Worm (Caenorhabditis elegans) whole organism, L2 larva: ENCODE measurements around the gene T21E8.6.

ENCODE experiments used
- C34F6.9 ChIP-seq: fragments of 150-350 bp; optimal IDR thresholded peaks from 2 replicates; lab custom pipeline; 2014; ENCODE audit warnings: missing biosample characterization, missing genetic modification characterization
- R02D3.7 ChIP-seq: fragments of 150-350 bp; optimal IDR thresholded peaks from 2 replicates; lab custom pipeline; 2014; ENCODE audit warnings: missing biosample characterization, missing genetic modification characterization
- Y55F3AM.14 ChIP-seq: fragments of 200-800 bp; sonication (Bioruptor generic); optimal IDR thresholded peaks from 2 replicates; lab custom pipeline; 2018; ENCODE audit warnings: mild to moderate bottlenecking, missing genetic modification characterization, missing compliant biosample characterization
- ZK546.5 ChIP-seq: sonication (generic microtip); optimal IDR thresholded peaks from 2 replicates; lab custom pipeline; 2017; ENCODE audit warnings: missing biosample characterization, missing genetic modification characterization
- aly-2 ChIP-seq: fragments of 150-350 bp; optimal IDR thresholded peaks from 2 replicates; lab custom pipeline; 2014; ENCODE audit warnings: missing biosample characterization, missing genetic modification characterization
- blmp-1 ChIP-seq: sonication (generic microtip); optimal IDR thresholded peaks from 2 replicates; lab custom pipeline; 2017; ENCODE audit warnings: missing genetic modification characterization, mild to moderate bottlenecking, missing compliant biosample characterization, antibody characterized with exemption, moderate library complexity; ENCODE audit not compliant: insufficient read depth
- ceh-82 ChIP-seq: fragments of 150-350 bp; optimal IDR thresholded peaks from 2 replicates; lab custom pipeline; 2014; ENCODE audit warnings: missing biosample characterization, missing genetic modification characterization
- crh-2 ChIP-seq: sonication (generic microtip); optimal IDR thresholded peaks from 2 replicates; lab custom pipeline; 2017; ENCODE audit warnings: missing biosample characterization, missing genetic modification characterization
- egl-27 ChIP-seq: sonication (generic microtip); optimal IDR thresholded peaks from 3 replicates; lab custom pipeline; 2017; ENCODE audit warnings: missing biosample characterization, missing genetic modification reagents, missing genetic modification characterization
- elt-1 ChIP-seq: fragments of 150-350 bp; optimal IDR thresholded peaks from 2 replicates; lab custom pipeline; 2014; ENCODE audit warnings: missing biosample characterization, missing genetic modification characterization
- gmeb-1 ChIP-seq: fragments of 150-350 bp; optimal IDR thresholded peaks from 2 replicates; lab custom pipeline; 2014; ENCODE audit warnings: missing biosample characterization, missing genetic modification characterization
- lin-11 ChIP-seq: fragments of 150-350 bp; sonication (generic microtip); optimal IDR thresholded peaks from 2 replicates; lab custom pipeline; 2014; ENCODE audit warnings: missing biosample characterization, missing genetic modification characterization, inconsistent platforms, mixed read lengths
- lin-39 ChIP-seq: fragments of 150-350 bp; optimal IDR thresholded peaks from 2 replicates; lab custom pipeline; 2014; ENCODE audit warnings: missing biosample characterization, missing genetic modification reagents, missing genetic modification characterization
- mab-5 ChIP-seq: fragments of 150-350 bp; optimal IDR thresholded peaks from 2 replicates; lab custom pipeline; 2014; ENCODE audit warnings: missing biosample characterization, missing genetic modification characterization
- mbf-1 ChIP-seq: sonication (generic microtip); optimal IDR thresholded peaks from 2 replicates; lab custom pipeline; 2017; ENCODE audit warnings: missing biosample characterization, missing genetic modification characterization
- mdl-1 ChIP-seq, 2 experiments: fragments of 150-350 bp in 1 of 2; sonication (generic microtip) in 1 of 2; optimal IDR thresholded peaks; 2 replicates each; lab custom pipeline; 2017; ENCODE audit warnings: missing biosample characterization in 2 of 2, missing genetic modification characterization in 2 of 2
- nhr-10 ChIP-seq: sonication (generic microtip); optimal IDR thresholded peaks from 2 replicates; lab custom pipeline; 2017; ENCODE audit warnings: missing biosample characterization, missing genetic modification characterization
- nhr-11 ChIP-seq: fragments of 150-350 bp; optimal IDR thresholded peaks from 2 replicates; lab custom pipeline; 2014; ENCODE audit warnings: missing biosample characterization, missing genetic modification characterization
- nhr-129 ChIP-seq: fragments of 150-350 bp; optimal IDR thresholded peaks from 2 replicates; lab custom pipeline; 2014; ENCODE audit warnings: missing biosample characterization, missing genetic modification characterization
- nhr-21 ChIP-seq: fragments of 150-350 bp; optimal IDR thresholded peaks from 2 replicates; lab custom pipeline; 2014; ENCODE audit warnings: missing biosample characterization, missing genetic modification characterization
- nhr-23 ChIP-seq: fragments of 150-350 bp; optimal IDR thresholded peaks from 2 replicates; lab custom pipeline; 2014; ENCODE audit warnings: missing biosample characterization, missing genetic modification reagents, missing genetic modification characterization
- nhr-6 ChIP-seq: fragments of 150-350 bp; optimal IDR thresholded peaks from 2 replicates; lab custom pipeline; 2014; ENCODE audit warnings: missing biosample characterization, missing genetic modification characterization
- nhr-77 ChIP-seq: fragments of 150-350 bp; optimal IDR thresholded peaks from 2 replicates; lab custom pipeline; 2014; ENCODE audit warnings: missing biosample characterization, missing genetic modification characterization
- peb-1 ChIP-seq: fragments of 150-350 bp; optimal IDR thresholded peaks from 2 replicates; lab custom pipeline; 2014; ENCODE audit warnings: missing biosample characterization, missing genetic modification characterization
- sem-4 ChIP-seq: fragments of 150-350 bp; optimal IDR thresholded peaks from 2 replicates; lab custom pipeline; 2014; ENCODE audit warnings: missing biosample characterization, missing genetic modification reagents, missing genetic modification characterization
- sma-3 ChIP-seq: sonication (generic microtip); optimal IDR thresholded peaks from 2 replicates; lab custom pipeline; 2016; ENCODE audit warnings: missing genetic modification reagents, missing genetic modification characterization, missing compliant biosample characterization
- sma-9 ChIP-seq, 2 experiments: fragments of 150-350 bp in 1 of 2; sonication (generic microtip) in 1 of 2; optimal IDR thresholded peaks; 2 replicates each; lab custom pipeline; 2014 to 2016; ENCODE audit warnings: missing genetic modification characterization in 2 of 2, mild to moderate bottlenecking in 1 of 2, missing biosample characterization in 1 of 2, missing compliant biosample characterization in 1 of 2, missing genetic modification reagents in 1 of 2, moderate library complexity in 1 of 2
- snpc-4 ChIP-seq: fragments of 150-350 bp; optimal IDR thresholded peaks from 2 replicates; lab custom pipeline; 2014; ENCODE audit warnings: missing biosample characterization, missing genetic modification characterization
- unc-39 ChIP-seq: fragments of 150-350 bp; optimal IDR thresholded peaks from 2 replicates; lab custom pipeline; 2014; ENCODE audit warnings: missing biosample characterization, missing genetic modification characterization
- unc-55 ChIP-seq: fragments of 150-350 bp; sonication (generic microtip); optimal IDR thresholded peaks from 3 replicates; lab custom pipeline; 2014; ENCODE audit warnings: missing biosample characterization, missing genetic modification reagents, missing genetic modification characterization
- unc-62 ChIP-seq: fragments of 150-350 bp; optimal IDR thresholded peaks from 2 replicates; lab custom pipeline; 2014; ENCODE audit warnings: missing biosample characterization, missing genetic modification reagents, missing genetic modification characterization
- zag-1 ChIP-seq: fragments of 150-350 bp; optimal IDR thresholded peaks from 2 replicates; lab custom pipeline; 2014; ENCODE audit warnings: missing biosample characterization, missing genetic modification characterization
- ztf-1 ChIP-seq: fragments of 200-800 bp; sonication (Bioruptor generic); conservative IDR thresholded peaks from 2 replicates; pipeline ENCODE4 v1.3.6; 2022; ENCODE audit warnings: missing genetic modification characterization, missing compliant biosample characterization
- ztf-11 ChIP-seq: sonication (generic microtip); optimal IDR thresholded peaks from 2 replicates; lab custom pipeline; 2017; ENCODE audit warnings: missing biosample characterization, missing genetic modification characterization

Gene T21E8.6

ce11 chrX:10859211-10859610 is 22.9 kb upstream of the T21E8.6 start, which contains the start of gene pgp-5:
Gene pgp-5 (minus strand): TSS chrX:10859297.
- TF ChIP-seq gmeb-1 (tag; lab: Kevin White, UChicago) (no peak), nhr-77 (tag; lab: Kevin White, UChicago) (no peak), sem-4 (tag; lab: Kevin White, UChicago) (no peak), zag-1 (tag; lab: Kevin White, UChicago) (no peak), nhr-10 (tag; lab: Kevin White, UChicago) (no peak), mbf-1 (no peak), ZK546.5 (tag; lab: Kevin White, UChicago) (no peak), C34F6.9 (no peak), crh-2 (tag; lab: Kevin White, UChicago) (no peak), egl-27 (tag; lab: Kevin White, UChicago) (no peak), sma-3 (GFP tag; lab: Kevin White, UChicago) (no peak), ztf-1 (no peak), peb-1 (tag; lab: Kevin White, UChicago) (no peak), nhr-21 (no peak), nhr-6 (tag; lab: Kevin White, UChicago) (no peak), unc-62 (GFP tag; lab: Kevin White, UChicago) (no peak)
- TF ChIP-seq, all 48 proteins: peak for 0

ce11 chrX:10859622-10860021 is 22.5 kb upstream of the T21E8.6 start:
- no peak for TF ChIP-seq blmp-1 (tag; lab: Kevin White, UChicago)
- no peak for TF ChIP-seq nhr-11 (tag; lab: Kevin White, UChicago)
- no peak for TF ChIP-seq mab-5 (tag; lab: Kevin White, UChicago)
- no peak for TF ChIP-seq R02D3.7 (tag; lab: Kevin White, UChicago)
- no peak for TF ChIP-seq ceh-82 (tag; lab: Kevin White, UChicago)
- TF ChIP-seq snpc-4: no peak
- no peak for TF ChIP-seq Y55F3AM.14
- TF ChIP-seq mdl-1 (tag; optimal IDR thresholded peaks at IDR 0.05; lab: Kevin White, UChicago): no peak
- TF ChIP-seq peb-1 (tag; lab: Kevin White, UChicago): no peak

- TF ChIP-seq nhr-6 (tag; lab: Kevin White, UChicago): no peak
- no peak for TF ChIP-seq sem-4 (tag; lab: Kevin White, UChicago)
- TF ChIP-seq blmp-1 (tag; lab: Kevin White, UChicago): no peak
These were observed 20.4 kb upstream of the T21E8.6 start for ce11 chrX:10861673-10862072.

- TF ChIP-seq nhr-21 (no peak), nhr-129 (tag; lab: Kevin White, UChicago) (no peak), elt-1 (tag; lab: Kevin White, UChicago) (no peak), snpc-4 (no peak), ztf-11 (no peak), unc-39 (tag; lab: Kevin White, UChicago) (no peak), mab-5 (tag; lab: Kevin White, UChicago) (no peak), crh-2 (tag; lab: Kevin White, UChicago) (no peak), nhr-23 (tag; lab: Kevin White, UChicago) (no peak), unc-55 (GFP tag; lab: Kevin White, UChicago) (no peak)
These were observed 19.5 kb upstream of the T21E8.6 start for ce11 chrX:10862582-10862981.

ce11 chrX:10864322-10864721 is 17.8 kb upstream of the T21E8.6 start, which contains the start of gene pgp-8:
Gene pgp-8 (minus strand): TSS chrX:10864422.
- TF ChIP-seq lin-11 (tag; lab: Kevin White, UChicago) (no peak), aly-2 (tag; lab: Kevin White, UChicago) (no peak), C34F6.9 (peak; percentile 51), unc-39 (tag; lab: Kevin White, UChicago) (no peak), sma-9 (GFP tag; optimal IDR thresholded peaks at IDR 0.05; lab: Kevin White, UChicago) (no peak), sma-9 (tag; optimal IDR thresholded peaks at IDR 0.05; lab: Kevin White, UChicago) (no peak), lin-39 (tag; lab: Kevin White, UChicago) (no peak)
